Fruit fly (Drosophila melanogaster) whole organism, embryonic: ENCODE measurements around the gene zyd.

Source experiments
- CG32767 ChIP-seq: fragments of 200-800 bp; sonication (Bioruptor generic); IDR thresholded peaks from 2 replicates; pipeline ENCODE4 v1.3.6; 2022; ENCODE audit warnings: missing biosample characterization, missing genetic modification characterization
- CG32772 ChIP-seq: fragments of 200-800 bp; sonication (Bioruptor generic); IDR thresholded peaks from 2 replicates; pipeline ENCODE4 v1.3.6; 2022; ENCODE audit warnings: missing biosample characterization, missing genetic modification characterization
- CG9876 ChIP-seq: fragments of 200-800 bp; sonication (Bioruptor generic); optimal IDR thresholded peaks from 2 replicates; lab custom pipeline; 2016; ENCODE audit warnings: missing biosample characterization, missing genetic modification characterization
- fru ChIP-seq: fragments of >200 bp; optimal IDR thresholded peaks from 2 replicates; lab custom pipeline; 2017
- stwl ChIP-seq: fragments of 200-800 bp; sonication (Bioruptor generic); optimal IDR thresholded peaks from 3 replicates; lab custom pipeline; 2018; ENCODE audit warnings: missing biosample characterization, mild to moderate bottlenecking, missing genetic modification characterization, moderate library complexity
- tio ChIP-seq: fragments of 200-800 bp; sonication (Bioruptor generic); optimal IDR thresholded peaks from 2 replicates; lab custom pipeline; 2017; ENCODE audit warnings: missing biosample characterization, missing genetic modification characterization, inconsistent platforms

zyd gene

dm6 chrX:23084372-23084771 lies 61.7 kb downstream of the zyd start, which contains the start of gene CG17169:
Gene CG17169 (plus strand): TSS chrX:23084672.
- TF ChIP-seq tio (GFP tag; lab: Kevin White, UChicago): no peak
- no peak for TF ChIP-seq stwl (tag; lab: Kevin White, UChicago)
- no peak for TF ChIP-seq fru (lab: Kevin White, UChicago)
- TF ChIP-seq CG32772 (GFP tag; lab: Robert Waterston, UW): no peak
- TF ChIP-seq CG9876 (GFP tag; lab: Kevin White, UChicago): no peak
- TF ChIP-seq CG32767 (GFP tag; lab: Robert Waterston, UW): no peak
